Fruit fly (Drosophila melanogaster) S2 (cell line): ENCODE measurements around the gene Acsf2.
A peak's percentile ranks its signal among the peaks of the same experiment; 100 is the strongest.

Experiments
- CG8478 ChIP-seq: fragments of >200 bp; optimal IDR thresholded peaks from 2 replicates; lab custom pipeline; 2018
- CTCF ChIP-seq, 2 experiments: fragments of >200 bp; optimal IDR thresholded peaks; 2 replicates each; lab custom pipeline; 2018

Acsf2 gene

dm6 chr2L:5305240-5305875 lies 36.7 kb downstream of the Acsf2 start:
- TF ChIP-seq CG8478 (lab: Kevin White, UChicago) (no peak), CTCF (optimal IDR thresholded peaks at IDR 0.05; lab: Kevin White, UChicago) (peak in 1 of 2 experiments; percentile 14)

dm6 chr2L:5304367-5304766 lies 37.7 kb downstream of the Acsf2 start:
- no peak for TF ChIP-seq CTCF (optimal IDR thresholded peaks at IDR 0.05; lab: Kevin White, UChicago)
- no peak for TF ChIP-seq CG8478 (lab: Kevin White, UChicago)

- TF ChIP-seq CG8478 (lab: Kevin White, UChicago) (no peak), CTCF (optimal IDR thresholded peaks at IDR 0.05; lab: Kevin White, UChicago) (no peak)
Observed at dm6 chr2L:5303044-5303904, 38.8 kb downstream of the Acsf2 start.

dm6 chr2L:5302692-5303043 lies 39.4 kb downstream of the Acsf2 start:
- TF ChIP-seq CG8478 (lab: Kevin White, UChicago) = no peak
- no peak for TF ChIP-seq CTCF (optimal IDR thresholded peaks at IDR 0.05; lab: Kevin White, UChicago)

- TF ChIP-seq CTCF (optimal IDR thresholded peaks at IDR 0.05; lab: Kevin White, UChicago) (no peak), CG8478 (lab: Kevin White, UChicago) (no peak)
Observed at dm6 chr2L:5302284-5302683, 39.8 kb downstream of the Acsf2 start.

- TF ChIP-seq CG8478 (lab: Kevin White, UChicago) (no peak), CTCF (optimal IDR thresholded peaks at IDR 0.05; lab: Kevin White, UChicago) (no peak)
Observed at dm6 chr2L:5300785-5301616, 41.0 kb downstream of the Acsf2 start.

dm6 chr2L:5300237-5300668 lies 41.8 kb downstream of the Acsf2 start:
- TF ChIP-seq CG8478 (lab: Kevin White, UChicago) = no peak
- TF ChIP-seq CTCF (optimal IDR thresholded peaks at IDR 0.05; lab: Kevin White, UChicago) = no peak

dm6 chr2L:5299628-5299986 lies 42.4 kb downstream of the Acsf2 start:
- TF ChIP-seq CG8478 (lab: Kevin White, UChicago) (no peak), CTCF (optimal IDR thresholded peaks at IDR 0.05; lab: Kevin White, UChicago) (no peak)

- no peak for TF ChIP-seq CTCF (optimal IDR thresholded peaks at IDR 0.05; lab: Kevin White, UChicago)
- TF ChIP-seq CG8478 (lab: Kevin White, UChicago) = no peak
Observed at dm6 chr2L:5298978-5299627, 42.9 kb downstream of the Acsf2 start.

- TF ChIP-seq CTCF (optimal IDR thresholded peaks at IDR 0.05; lab: Kevin White, UChicago) (no peak), CG8478 (lab: Kevin White, UChicago) (no peak)
Observed at dm6 chr2L:5297961-5298311, 44.1 kb downstream of the Acsf2 start.

- TF ChIP-seq CG8478 (lab: Kevin White, UChicago) (no peak), CTCF (optimal IDR thresholded peaks at IDR 0.05; lab: Kevin White, UChicago) (no peak)
Observed at dm6 chr2L:5297289-5297960, 44.6 kb downstream of the Acsf2 start.

- TF ChIP-seq CG8478 (lab: Kevin White, UChicago) = no peak
Observed at dm6 chr2L:5296672-5297288, 45.3 kb downstream of the Acsf2 start.

- no peak for TF ChIP-seq CG8478 (lab: Kevin White, UChicago)
- no peak for TF ChIP-seq CTCF (optimal IDR thresholded peaks at IDR 0.05; lab: Kevin White, UChicago)
Observed at dm6 chr2L:5295245-5295572, 46.8 kb downstream of the Acsf2 start.
